Worm (Caenorhabditis elegans) whole organism, L4 larva: ENCODE measurements around the gene ech-4.

Experiments
- R02D3.7 ChIP-seq: fragments of 150-350 bp; sonication (generic microtip); optimal IDR thresholded peaks from 3 replicates; lab custom pipeline; 2014; ENCODE audit warnings: missing biosample characterization, missing genetic modification characterization
- T26A8.4 ChIP-seq: fragments of 200-800 bp; sonication (Bioruptor generic); IDR thresholded peaks from 2 replicates; pipeline ENCODE4 v1.3.6; 2022; ENCODE audit warnings: missing genetic modification characterization, missing compliant biosample characterization
- Y75B8A.6 ChIP-seq: fragments of 200-800 bp; sonication (Bioruptor generic); IDR thresholded peaks from 2 replicates; pipeline ENCODE4 v1.3.6; 2022; ENCODE audit warnings: missing genetic modification reagents, missing genetic modification characterization, missing compliant biosample characterization
- ZK337.2 ChIP-seq: fragments of 200-800 bp; sonication (Bioruptor generic); IDR thresholded peaks from 2 replicates; pipeline ENCODE4 v1.3.6; 2022; ENCODE audit warnings: missing genetic modification reagents, missing genetic modification characterization, missing compliant biosample characterization
- aha-1 ChIP-seq: fragments of 150-350 bp; peaks from one replicate; lab custom pipeline; 2014; ENCODE audit warnings: missing biosample characterization, missing genetic modification characterization
- ceh-20 ChIP-seq: fragments of 200-800 bp; sonication (Bioruptor generic); IDR thresholded peaks from 2 replicates; pipeline ENCODE4 v1.3.6; 2022; ENCODE audit warnings: missing genetic modification reagents, missing genetic modification characterization, missing compliant biosample characterization
- ceh-28 ChIP-seq: fragments of 150-350 bp; optimal IDR thresholded peaks from 2 replicates; lab custom pipeline; 2014; ENCODE audit warnings: missing biosample characterization, missing genetic modification reagents, missing genetic modification characterization
- cey-2 ChIP-seq: sonication (generic microtip); optimal IDR thresholded peaks from 3 replicates; lab custom pipeline; 2017; ENCODE audit warnings: missing genetic modification characterization, mild to moderate bottlenecking, missing compliant biosample characterization, antibody characterized with exemption, borderline replicate concordance; ENCODE audit not compliant: insufficient read depth
- ctbp-1 ChIP-seq: fragments of 200-800 bp; sonication (Bioruptor generic); IDR thresholded peaks from 2 replicates; pipeline ENCODE4 v1.3.6; 2022; ENCODE audit warnings: missing genetic modification reagents, missing genetic modification characterization, missing compliant biosample characterization
- daf-16 ChIP-seq, 3 experiments: sonication (generic microtip); optimal IDR thresholded peaks; 2 replicates each; lab custom pipeline; 2016 to 2017; ENCODE audit warnings: missing genetic modification characterization in 3 of 3, missing genetic modification reagents in 3 of 3, mild to moderate bottlenecking in 2 of 3, missing compliant biosample characterization in 2 of 3, missing biosample characterization in 1 of 3, moderate library complexity in 1 of 3
- dmd-8 ChIP-seq: fragments of 200-800 bp; sonication (Bioruptor generic); IDR thresholded peaks from 2 replicates; pipeline ENCODE4 v1.3.6; 2022; ENCODE audit warnings: missing genetic modification characterization, missing compliant biosample characterization
- dmd-9 ChIP-seq: fragments of 200-800 bp; sonication (Bioruptor generic); IDR thresholded peaks from 2 replicates; pipeline ENCODE4 v1.3.6; 2022; ENCODE audit warnings: missing genetic modification reagents, missing genetic modification characterization, missing compliant biosample characterization
- dpl-1 ChIP-seq: fragments of 150-350 bp; optimal IDR thresholded peaks from 2 replicates; lab custom pipeline; 2014; ENCODE audit warnings: missing biosample characterization, missing genetic modification reagents, missing genetic modification characterization
- fos-1 ChIP-seq: fragments of 150-350 bp; optimal IDR thresholded peaks from 2 replicates; lab custom pipeline; 2014; ENCODE audit warnings: missing biosample characterization, missing genetic modification characterization
- hlh-11 ChIP-seq: fragments of 200-800 bp; sonication (Bioruptor generic); optimal IDR thresholded peaks from 2 replicates; lab custom pipeline; 2018; ENCODE audit warnings: mild to moderate bottlenecking, missing genetic modification characterization, missing compliant biosample characterization
- hlh-30 ChIP-seq: sonication (generic microtip); optimal IDR thresholded peaks from 2 replicates; lab custom pipeline; 2017; ENCODE audit warnings: antibody characterized with exemption, mild to moderate bottlenecking, missing genetic modification characterization, missing compliant biosample characterization; ENCODE audit not compliant: insufficient read depth
- jun-1 ChIP-seq: fragments of 150-350 bp; optimal IDR thresholded peaks from 2 replicates; lab custom pipeline; 2014; ENCODE audit warnings: missing biosample characterization, missing genetic modification reagents, missing genetic modification characterization
- lin-1 ChIP-seq: fragments of 200-800 bp; sonication (Bioruptor generic); IDR thresholded peaks from 2 replicates; pipeline ENCODE4 v1.3.6; 2022; ENCODE audit warnings: missing genetic modification reagents, missing genetic modification characterization, missing compliant biosample characterization
- lin-38 ChIP-seq: fragments of 200-800 bp; sonication (Bioruptor generic); IDR thresholded peaks from 2 replicates; pipeline ENCODE4 v1.3.6; 2022; ENCODE audit warnings: missing genetic modification reagents, missing genetic modification characterization, missing compliant biosample characterization
- lsy-2 ChIP-seq, 2 experiments: fragments of 150-350 bp in 1 of 2; sonication (generic microtip) in 1 of 2; optimal IDR thresholded peaks; 2 replicates each; lab custom pipeline; 2014 to 2017; ENCODE audit warnings: missing biosample characterization in 2 of 2, missing genetic modification characterization in 2 of 2
- mep-1 ChIP-seq: fragments of 150-350 bp; sonication (generic microtip); optimal IDR thresholded peaks from 3 replicates; lab custom pipeline; 2014; ENCODE audit warnings: missing biosample characterization, missing genetic modification characterization
- mes-2 ChIP-seq: sonication (generic microtip); optimal IDR thresholded peaks from 2 replicates; lab custom pipeline; 2016; ENCODE audit warnings: missing genotype, mild to moderate bottlenecking, missing genetic modification characterization, missing compliant biosample characterization; ENCODE audit not compliant: poor library complexity, severe bottlenecking
- nhr-102 ChIP-seq: sonication (generic microtip); optimal IDR thresholded peaks from 2 replicates; lab custom pipeline; 2016; ENCODE audit warnings: mild to moderate bottlenecking, missing genetic modification characterization, moderate library complexity, missing compliant biosample characterization
- nhr-11 ChIP-seq: fragments of 150-350 bp; optimal IDR thresholded peaks from 2 replicates; lab custom pipeline; 2014; ENCODE audit warnings: missing biosample characterization, missing genetic modification characterization
- nhr-111 ChIP-seq: fragments of 200-800 bp; sonication (Bioruptor generic); optimal IDR thresholded peaks from 2 replicates; lab custom pipeline; 2018; ENCODE audit warnings: mild to moderate bottlenecking, missing genetic modification characterization, missing compliant biosample characterization
- nhr-28 ChIP-seq: fragments of 150-350 bp; optimal IDR thresholded peaks from 2 replicates; lab custom pipeline; 2014; ENCODE audit warnings: missing biosample characterization, missing genetic modification characterization
- nhr-77 ChIP-seq: fragments of 150-350 bp; optimal IDR thresholded peaks from 2 replicates; lab custom pipeline; 2014; ENCODE audit warnings: missing biosample characterization, missing genetic modification characterization
- pha-4 ChIP-seq, 2 experiments: fragments of 150-350 bp in 1 of 2; fragments of 200-800 bp in 1 of 2; sonication (Bioruptor generic) in 1 of 2; IDR thresholded peaks in 1 of 2; optimal IDR thresholded peaks in 1 of 2; 2 replicates each; pipeline versions ENCODE4 v1.3.6 to Lab custom; 2014 to 2022; ENCODE audit warnings: missing genetic modification characterization in 2 of 2, missing genetic modification reagents in 2 of 2, missing biosample characterization in 1 of 2, missing compliant biosample characterization in 1 of 2
- php-3 ChIP-seq: fragments of 200-800 bp; sonication (Bioruptor generic); IDR thresholded peaks from 2 replicates; pipeline ENCODE4 v1.3.6; 2022; ENCODE audit warnings: missing genetic modification reagents, missing genetic modification characterization, missing compliant biosample characterization
- pqm-1 ChIP-seq: sonication (generic microtip); optimal IDR thresholded peaks from 2 replicates; lab custom pipeline; 2017; ENCODE audit warnings: missing biosample characterization, missing genetic modification characterization
- rbr-2 ChIP-seq: sonication (generic microtip); optimal IDR thresholded peaks from 2 replicates; lab custom pipeline; 2016; ENCODE audit warnings: missing genotype, missing genetic modification characterization, missing compliant biosample characterization
- saeg-2 ChIP-seq: fragments of 200-800 bp; sonication (Bioruptor generic); IDR thresholded peaks from 2 replicates; pipeline ENCODE4 v1.3.6; 2022; ENCODE audit warnings: missing genetic modification reagents, missing genetic modification characterization, missing compliant biosample characterization
- snpc-1.2 ChIP-seq: fragments of 200-800 bp; sonication (Bioruptor generic); IDR thresholded peaks from 2 replicates; pipeline ENCODE4 v1.3.6; 2022; ENCODE audit warnings: missing genetic modification reagents, missing genetic modification characterization, missing compliant biosample characterization
- snpc-4 ChIP-seq: fragments of 150-350 bp; optimal IDR thresholded peaks from 2 replicates; lab custom pipeline; 2014; ENCODE audit warnings: missing biosample characterization, missing genetic modification characterization
- tag-97 ChIP-seq: fragments of 200-800 bp; sonication (Bioruptor generic); IDR thresholded peaks from 2 replicates; pipeline ENCODE4 v1.3.6; 2022; ENCODE audit warnings: missing genetic modification characterization, missing compliant biosample characterization
- unc-130 ChIP-seq: sonication (generic microtip); optimal IDR thresholded peaks from 2 replicates; lab custom pipeline; 2016; ENCODE audit warnings: missing genetic modification reagents, missing genetic modification characterization, missing compliant biosample characterization
- unc-62 ChIP-seq, 3 experiments: fragments of 150-350 bp in 1 of 3; sonication (generic microtip); optimal IDR thresholded peaks in 2 of 3; peaks in 1 of 3; 1 replicate in 1 of 3; 2 replicates in 2 of 3; lab custom pipeline; 2014 to 2017; ENCODE audit warnings: missing biosample characterization in 3 of 3, missing genetic modification characterization in 3 of 3, missing genetic modification reagents in 3 of 3, missing genotype in 1 of 3
- zfp-2 ChIP-seq: sonication (generic microtip); optimal IDR thresholded peaks from 2 replicates; lab custom pipeline; 2016; ENCODE audit warnings: mild to moderate bottlenecking, missing genetic modification characterization, missing compliant biosample characterization
- zfp-3 ChIP-seq: fragments of 200-800 bp; sonication (Bioruptor generic); conservative IDR thresholded peaks from 2 replicates; pipeline ENCODE4 v1.3.6; 2022; ENCODE audit warnings: missing genetic modification reagents, missing genetic modification characterization, missing compliant biosample characterization
- ztf-11 ChIP-seq: fragments of 150-350 bp; optimal IDR thresholded peaks from 2 replicates; lab custom pipeline; 2014; ENCODE audit warnings: missing biosample characterization, missing genetic modification characterization

The ech-4 gene

ce11 chrII:10784780-10785463 is 35.9 kb upstream of the ech-4 start, which contains the start of gene cdl-1:
Gene cdl-1 (plus strand): TSS chrII:10785452.
- TF ChIP-seq rbr-2 (peak; percentile 21), hlh-30 (tag; lab: Kevin White, UChicago) (peak; percentile 62), nhr-28 (tag; lab: Kevin White, UChicago) (peak; percentile 13), fos-1 (tag; lab: Kevin White, UChicago) (no peak), unc-62 (GFP tag; optimal IDR thresholded peaks at IDR 0.05 in 1 of 2; lab: Kevin White, UChicago) (peak in 1 of 2 experiments; percentile 65), unc-62 (tag; optimal IDR thresholded peaks at IDR 0.05; lab: Kevin White, UChicago) (no peak), lin-1 (GFP tag; lab: Robert Waterston, UW) (0 out of 2 replicates have a peak, but pooled peaks have one; percentile 29), jun-1 (tag; lab: Kevin White, UChicago) (no peak), daf-16 (GFP tag; optimal IDR thresholded peaks at IDR 0.05; lab: Kevin White, UChicago) (no peak), daf-16 (tag; optimal IDR thresholded peaks at IDR 0.05; lab: Kevin White, UChicago) (peak; percentile 65), T26A8.4 (GFP tag; lab: Robert Waterston, UW) (peak; percentile 39; the same call in 1 of the 2 replicates), lsy-2 (tag; optimal IDR thresholded peaks at IDR 0.05; lab: Kevin White, UChicago) (peak in 1 of 2 experiments; percentile 84), hlh-11 (tag; lab: Kevin White, UChicago) (peak; percentile 44), nhr-11 (tag; lab: Kevin White, UChicago) (peak; percentile 37), dpl-1 (GFP tag; lab: Kevin White, UChicago) (peak; percentile 97), mep-1 (peak; percentile 55), cey-2 (tag; lab: Kevin White, UChicago) (no peak), nhr-102 (tag; lab: Kevin White, UChicago) (peak; percentile 33), pha-4 (GFP tag; IDR thresholded peaks at IDR 0.05; lab: Robert Waterston, UW) (no peak), pha-4 (tag; optimal IDR thresholded peaks at IDR 0.05; lab: Kevin White, UChicago) (peak; percentile 69), pqm-1 (peak; percentile 2), saeg-2 (GFP tag; lab: Robert Waterston, UW) (no peak), aha-1 (tag; lab: Kevin White, UChicago) (peak; percentile 24), nhr-77 (tag; lab: Kevin White, UChicago) (peak; percentile 4), mes-2 (tag; lab: Kevin White, UChicago) (peak; percentile 84), ZK337.2 (GFP tag; lab: Robert Waterston, UW) (no peak), lin-38 (GFP tag; lab: Robert Waterston, UW) (peak; percentile 73)

- TF ChIP-seq dpl-1 (GFP tag; lab: Kevin White, UChicago) = no peak
- no peak for TF ChIP-seq dmd-9
- TF ChIP-seq unc-130 = no peak
- 0 out of 2 replicates have a peak, but pooled peaks have one; percentile 15 for TF ChIP-seq lin-38 (GFP tag; lab: Robert Waterston, UW)
- TF ChIP-seq dmd-8 (GFP tag; lab: Robert Waterston, UW) = no peak
- no peak for TF ChIP-seq ceh-28
- no peak for TF ChIP-seq snpc-4 (tag; lab: Kevin White, UChicago)
- no peak for TF ChIP-seq snpc-1.2
These were observed 33.6 kb upstream of the ech-4 start, which contains the start of gene tag-209 for ce11 chrII:10787240-10787639. Gene tag-209 (plus strand): TSS chrII:10787312.

- TF ChIP-seq ztf-11 (tag; lab: Kevin White, UChicago) = no peak
- peak in 1 of 2 experiments; percentile 96 for TF ChIP-seq unc-62 (GFP tag; optimal IDR thresholded peaks at IDR 0.05 in 1 of 2; lab: Kevin White, UChicago)
- no peak for TF ChIP-seq unc-62 (tag; optimal IDR thresholded peaks at IDR 0.05; lab: Kevin White, UChicago)
These were observed 28.2 kb upstream of the ech-4 start for ce11 chrII:10792611-10793010.

ce11 chrII:10793393-10793792 is 27.4 kb upstream of the ech-4 start, which contains the start of gene vps-11:
Gene vps-11 (minus strand): TSS chrII:10793493.
- TF ChIP-seq snpc-1.2 (no peak), R02D3.7 (tag; lab: Kevin White, UChicago) (no peak), snpc-4 (tag; lab: Kevin White, UChicago) (no peak), php-3 (GFP tag; lab: Robert Waterston, UW) (no peak), ctbp-1 (GFP tag; lab: Robert Waterston, UW) (no peak), Y75B8A.6 (no peak), hlh-11 (tag; lab: Kevin White, UChicago) (no peak), aha-1 (tag; lab: Kevin White, UChicago) (no peak), tag-97 (GFP tag; lab: Robert Waterston, UW) (no peak), zfp-3 (GFP tag; lab: Robert Waterston, UW) (no peak), dmd-8 (GFP tag; lab: Robert Waterston, UW) (no peak), ceh-20 (GFP tag; lab: Robert Waterston, UW) (no peak), zfp-2 (no peak), nhr-111 (GFP tag; lab: Kevin White, UChicago) (no peak)
- TF ChIP-seq, all 104 proteins: peak for 0
